Fruit fly (Drosophila melanogaster) whole organism, embryonic: ENCODE measurements around the gene Hinfp.

Experiments used
- Awh ChIP-seq: fragments of 200-800 bp; sonication (Bioruptor generic); IDR thresholded peaks from 2 replicates; pipeline ENCODE4, ENCODE4 v1.3.6; 2022; ENCODE audit warnings: missing biosample characterization, missing genetic modification characterization
- BtbVII ChIP-seq: fragments of 200-800 bp; sonication (Bioruptor generic); optimal IDR thresholded peaks from 3 replicates; lab custom pipeline; 2017; ENCODE audit warnings: missing biosample characterization, mild to moderate bottlenecking, missing genetic modification characterization
- CG10366 ChIP-seq: fragments of 200-800 bp; sonication (Bioruptor generic); IDR thresholded peaks from 2 replicates; pipeline ENCODE4 v1.3.6; 2022; ENCODE audit warnings: missing biosample characterization, missing genetic modification characterization
- CG11456 ChIP-seq: fragments of 200-800 bp; sonication (Bioruptor generic); IDR thresholded peaks from 3 replicates; pipeline ENCODE4 v1.3.6; 2022; ENCODE audit warnings: missing biosample characterization, missing genetic modification characterization
- CG12391 ChIP-seq: fragments of 200-800 bp; sonication (Bioruptor generic); optimal IDR thresholded peaks from 3 replicates; lab custom pipeline; 2018; ENCODE audit warnings: missing biosample characterization, mild to moderate bottlenecking, missing genetic modification characterization, moderate library complexity
- CG12659 ChIP-seq: fragments of 200-800 bp; sonication (Bioruptor generic); optimal IDR thresholded peaks from 3 replicates; lab custom pipeline; 2017; ENCODE audit warnings: mild to moderate bottlenecking, missing biosample characterization, missing genetic modification reagents, missing genetic modification characterization
- CG13624 ChIP-seq: fragments of 200-800 bp; sonication (Bioruptor generic); optimal IDR thresholded peaks from 2 replicates; lab custom pipeline; 2016; ENCODE audit warnings: missing biosample characterization, missing genetic modification characterization
- CG14860 ChIP-seq: fragments of 200-800 bp; sonication (Bioruptor generic); IDR thresholded peaks from 3 replicates; pipeline ENCODE4 v1.3.6; 2022; ENCODE audit warnings: missing biosample characterization, missing genetic modification characterization; ENCODE audit not compliant: partially characterized antibody
- CG2116 ChIP-seq: fragments of 200-800 bp; sonication (Bioruptor generic); optimal IDR thresholded peaks from 3 replicates; lab custom pipeline; 2018; ENCODE audit warnings: missing biosample characterization, mild to moderate bottlenecking, missing genetic modification characterization
- CG2712 ChIP-seq: fragments of 200-800 bp; optimal IDR thresholded peaks from 3 replicates; lab custom pipeline; 2019; ENCODE audit warnings: missing biosample characterization, mild to moderate bottlenecking, missing genetic modification characterization, moderate library complexity
- CG33213 ChIP-seq: fragments of 200-800 bp; sonication (Bioruptor generic); optimal IDR thresholded peaks from 3 replicates; lab custom pipeline; 2016; ENCODE audit warnings: missing biosample characterization, missing genetic modification characterization
- CG3407 ChIP-seq: fragments of 200-800 bp; sonication (Bioruptor generic); optimal IDR thresholded peaks from 2 replicates; lab custom pipeline; 2018; ENCODE audit warnings: missing biosample characterization, mild to moderate bottlenecking, missing genetic modification characterization
- CG34224 ChIP-seq: fragments of 200-800 bp; sonication (Bioruptor generic); IDR thresholded peaks from 3 replicates; pipeline ENCODE4 v1.3.6; 2022; ENCODE audit warnings: missing biosample characterization, missing genetic modification characterization; ENCODE audit not compliant: partially characterized antibody
- CG3847 ChIP-seq: fragments of 200-800 bp; sonication (Bioruptor generic); IDR thresholded peaks from 2 replicates; pipeline ENCODE4 v1.3.6; 2022; ENCODE audit warnings: missing biosample characterization, missing genetic modification characterization
- CG4854 ChIP-seq: fragments of 200-800 bp; sonication (Bioruptor generic); optimal IDR thresholded peaks from 2 replicates; lab custom pipeline; 2016; ENCODE audit warnings: missing biosample characterization, missing genetic modification characterization, inconsistent platforms
- CG6791 ChIP-seq: fragments of 200-800 bp; sonication (Bioruptor generic); IDR thresholded peaks from 3 replicates; pipeline ENCODE4 v1.3.6; 2022; ENCODE audit warnings: missing biosample characterization, missing genetic modification characterization; ENCODE audit not compliant: partially characterized antibody
- CG9727 ChIP-seq: fragments of 200-800 bp; sonication (Bioruptor generic); optimal IDR thresholded peaks from 3 replicates; lab custom pipeline; 2017; ENCODE audit warnings: missing biosample characterization, mild to moderate bottlenecking, missing genetic modification characterization
- CG9932 ChIP-seq: fragments of 200-800 bp; sonication (Bioruptor generic); IDR thresholded peaks from 2 replicates; pipeline ENCODE4 v1.3.6; 2022; ENCODE audit warnings: missing biosample characterization, missing genetic modification characterization
- Doc3 ChIP-seq: fragments of 200-800 bp; sonication (Bioruptor generic); IDR thresholded peaks from 3 replicates; pipeline ENCODE4 v1.3.6; 2022; ENCODE audit warnings: missing biosample characterization, missing genetic modification characterization; ENCODE audit not compliant: partially characterized antibody
- Gug ChIP-seq: fragments of 200-800 bp; sonication (Bioruptor generic); IDR thresholded peaks from 4 replicates; pipeline ENCODE4 v1.3.6; 2022; ENCODE audit warnings: missing biosample characterization, missing genetic modification characterization
- HLH4C ChIP-seq: fragments of 200-800 bp; sonication (Bioruptor generic); IDR thresholded peaks from 3 replicates; pipeline ENCODE4 v1.3.6; 2022; ENCODE audit warnings: missing biosample characterization, missing genetic modification characterization; ENCODE audit not compliant: partially characterized antibody
- NFAT ChIP-seq: fragments of 200-800 bp; sonication (Bioruptor generic); IDR thresholded peaks from 2 replicates; pipeline ENCODE4 v1.3.6; 2022; ENCODE audit warnings: missing biosample characterization, missing genetic modification characterization
- Opbp ChIP-seq: fragments of 200-800 bp; sonication (Bioruptor generic); IDR thresholded peaks from 3 replicates; pipeline ENCODE4 v1.3.6; 2022; ENCODE audit warnings: missing biosample characterization, missing genetic modification characterization; ENCODE audit not compliant: partially characterized antibody
- Sin3A ChIP-seq: fragments of >200 bp; optimal IDR thresholded peaks from 2 replicates; lab custom pipeline; 2018
- amos ChIP-seq: fragments of 200-800 bp; sonication (Bioruptor generic); IDR thresholded peaks from 2 replicates; pipeline ENCODE4 v1.3.6; 2022; ENCODE audit warnings: missing biosample characterization, missing genetic modification characterization; ENCODE audit not compliant: partially characterized antibody
- ato ChIP-seq: fragments of 200-800 bp; sonication (Bioruptor generic); IDR thresholded peaks from 2 replicates; pipeline ENCODE4 v1.3.6; 2022; ENCODE audit warnings: missing biosample characterization, missing genetic modification characterization; ENCODE audit not compliant: partially characterized antibody
- bbx ChIP-seq: fragments of 200-800 bp; sonication (Bioruptor generic); IDR thresholded peaks from 2 replicates; pipeline ENCODE4 v1.3.6; 2022; ENCODE audit warnings: missing biosample characterization, missing genetic modification characterization; ENCODE audit not compliant: partially characterized antibody
- br ChIP-seq: fragments of >200 bp; optimal IDR thresholded peaks from 2 replicates; lab custom pipeline; 2017
- chinmo ChIP-seq: fragments of 200-800 bp; sonication (Bioruptor generic); IDR thresholded peaks from 4 replicates; pipeline ENCODE4 v1.3.6; 2022; ENCODE audit warnings: missing biosample characterization, missing genetic modification characterization; ENCODE audit not compliant: partially characterized antibody
- gcm2 ChIP-seq: fragments of 200-800 bp; sonication (Bioruptor generic); optimal IDR thresholded peaks from 2 replicates; lab custom pipeline; 2016; ENCODE audit warnings: missing biosample characterization, missing genetic modification characterization
- hbn ChIP-seq: fragments of 200-800 bp; sonication (Bioruptor generic); IDR thresholded peaks from 2 replicates; pipeline ENCODE4 v1.3.6; 2022; ENCODE audit warnings: missing biosample characterization, missing genetic modification characterization; ENCODE audit not compliant: partially characterized antibody
- klu ChIP-seq: fragments of 200-800 bp; sonication (Bioruptor generic); IDR thresholded peaks from 2 replicates; pipeline ENCODE4 v1.3.6; 2022; ENCODE audit warnings: missing biosample characterization, missing genetic modification characterization
- kni ChIP-seq: fragments of 200-800 bp; sonication (Bioruptor generic); optimal IDR thresholded peaks from 3 replicates; lab custom pipeline; 2017; ENCODE audit warnings: mild to moderate bottlenecking, missing biosample characterization, missing genetic modification reagents, missing genetic modification characterization
- lola ChIP-seq, 3 experiments: fragments of >200 bp in 2 of 3; fragments of 200-800 bp in 1 of 3; sonication (Bioruptor generic) in 1 of 3; optimal IDR thresholded peaks; 2 replicates each; lab custom pipeline; 2017 to 2019; ENCODE audit warnings: missing biosample characterization in 3 of 3, missing genetic modification characterization in 3 of 3, mild to moderate bottlenecking in 1 of 3, moderate library complexity in 1 of 3
- nerfin-2 ChIP-seq: fragments of 200-800 bp; sonication (Bioruptor generic); IDR thresholded peaks from 2 replicates; pipeline ENCODE4 v1.3.6; 2022; ENCODE audit warnings: missing biosample characterization, missing genetic modification characterization; ENCODE audit not compliant: partially characterized antibody
- phol ChIP-seq: fragments of 200-800 bp; sonication (Bioruptor generic); optimal IDR thresholded peaks from 3 replicates; lab custom pipeline; 2018; ENCODE audit warnings: missing biosample characterization, mild to moderate bottlenecking, missing genetic modification characterization, moderate library complexity
- pzg ChIP-seq: fragments of 200-800 bp; sonication (Bioruptor generic); optimal IDR thresholded peaks from 3 replicates; lab custom pipeline; 2018; ENCODE audit warnings: missing biosample characterization, mild to moderate bottlenecking, missing genetic modification characterization, moderate library complexity
- slbo ChIP-seq: fragments of 200-800 bp; sonication (Bioruptor generic); IDR thresholded peaks from 2 replicates; pipeline ENCODE4 v1.3.6; 2022; ENCODE audit warnings: missing biosample characterization, missing genetic modification characterization
- ssp ChIP-seq: fragments of 200-800 bp; sonication (Bioruptor generic); IDR thresholded peaks from 2 replicates; pipeline ENCODE4 v1.3.6; 2022; ENCODE audit warnings: missing biosample characterization, missing genetic modification characterization
- sug ChIP-seq: fragments of 200-800 bp; optimal IDR thresholded peaks from 2 replicates; lab custom pipeline; 2019; ENCODE audit warnings: missing biosample characterization, mild to moderate bottlenecking, missing genetic modification characterization, moderate library complexity
- zen2 ChIP-seq: fragments of 200-800 bp; sonication (Bioruptor generic); IDR thresholded peaks from 3 replicates; pipeline ENCODE4 v1.3.6; 2022; ENCODE audit warnings: missing biosample characterization, missing genetic modification characterization; ENCODE audit not compliant: partially characterized antibody
- zfh1 ChIP-seq: fragments of 200-800 bp; sonication (Bioruptor generic); IDR thresholded peaks from 3 replicates; pipeline ENCODE4 v1.3.6; 2022; ENCODE audit warnings: missing biosample characterization, missing genetic modification characterization

Hinfp gene

dm6 chrX:647056-647627 is 21.8 kb downstream of the Hinfp start, which contains the start of gene Roc1a (continued):
- TF ChIP-seq phol (peak; percentile 34), klu (GFP tag; lab: Robert Waterston, UW) (no peak), CG9932 (GFP tag; lab: Robert Waterston, UW) (peak; percentile 57), NFAT (no peak), HLH4C (GFP tag; lab: Robert Waterston, UW) (peak; percentile 59), nerfin-2 (GFP tag; lab: Robert Waterston, UW) (peak; percentile 42), chinmo (peak; percentile 79; the same call in 3 of the 4 replicates), Sin3A (lab: Kevin White, UChicago) (peak; percentile 45), CG13624 (GFP tag; lab: Kevin White, UChicago) (no peak), kni (GFP tag; lab: Kevin White, UChicago) (no peak), CG6791 (GFP tag; lab: Robert Waterston, UW) (peak; percentile 79), CG11456 (GFP tag; lab: Robert Waterston, UW) (0 out of 3 replicates have a peak, but pooled peaks have one; percentile 20), br (lab: Kevin White, UChicago) (no peak), slbo (GFP tag; lab: Robert Waterston, UW) (peak; percentile 21; the same call in 1 of the 2 replicates), zen2 (GFP tag; lab: Robert Waterston, UW) (peak; percentile 56; the same call in 2 of the 3 replicates), gcm2 (GFP tag; lab: Kevin White, UChicago) (no peak), CG12659 (peak; percentile 1), Opbp (peak; percentile 88), CG14860 (GFP tag; lab: Robert Waterston, UW) (peak; percentile 76), CG9727 (GFP tag; lab: Kevin White, UChicago) (peak; percentile 23), CG3847 (GFP tag; lab: Robert Waterston, UW) (0 out of 2 replicates have a peak, but pooled peaks have one; percentile 22), CG33213 (no peak), BtbVII (GFP tag; lab: Kevin White, UChicago) (no peak), CG2712 (peak; percentile 25), CG4854 (GFP tag; lab: Kevin White, UChicago) (no peak), CG3407 (GFP tag; lab: Kevin White, UChicago) (no peak), pzg (GFP tag; lab: Kevin White, UChicago) (peak; percentile 52), ato (GFP tag; lab: Robert Waterston, UW) (peak; percentile 46), CG34224 (GFP tag; lab: Robert Waterston, UW) (peak; percentile 25; the same call in 2 of the 3 replicates), Doc3 (GFP tag; lab: Robert Waterston, UW) (0 out of 3 replicates have a peak, but pooled peaks have one; percentile 12), Gug (GFP tag; lab: Robert Waterston, UW) (peak; percentile 34; the same call in 1 of the 4 replicates), hbn (peak; percentile 57), Awh (GFP tag; lab: Robert Waterston, UW) (no peak), ssp (GFP tag; lab: Robert Waterston, UW) (0 out of 2 replicates have a peak, but pooled peaks have one; percentile 9), CG12391 (peak; percentile 11), sug (tag; lab: Kevin White, UChicago) (peak; percentile 9), amos (GFP tag; lab: Robert Waterston, UW) (peak; percentile 88), bbx (GFP tag; lab: Robert Waterston, UW) (peak; percentile 74), zfh1 (GFP tag; lab: Robert Waterston, UW) (0 out of 3 replicates have a peak, but pooled peaks have one; percentile 21), CG10366 (GFP tag; lab: Robert Waterston, UW) (no peak), lola (GFP tag; optimal IDR thresholded peaks at IDR 0.05; lab: Kevin White, UChicago) (peak in 1 of 3 experiments; percentile 13), CG2116 (GFP tag; lab: Kevin White, UChicago) (peak; percentile 15)
